Worm (Caenorhabditis elegans): ENCODE results near the gene agt-1.

Gene agt-1

ce11 chrIV:13318773-13319172 is 50.4 kb downstream of the agt-1 start (continued):
- TF ChIP-seq F37B4.10 (GFP tag; IDR thresholded peaks at IDR 0.05), result no peak
- peak in 1 of 2 experiments; percentile 54 for TF ChIP-seq let-607 (tag; optimal IDR thresholded peaks at IDR 0.05)
- TF ChIP-seq ceh-100 (GFP tag; IDR thresholded peaks at IDR 0.05), result no peak
- peak; percentile 76 for TF ChIP-seq chd-7 (tag; optimal IDR thresholded peaks at IDR 0.05)
- no peak for TF ChIP-seq Y53F4B.3 (GFP tag; IDR thresholded peaks at IDR 0.05)
- TF ChIP-seq hrde-1 (tag; optimal IDR thresholded peaks at IDR 0.05; ENCODE audit: borderline replicate concordance), result peak; percentile 36
- peak; percentile 46 for TF ChIP-seq mcd-1 (GFP tag; IDR thresholded peaks at IDR 0.05)
- TF ChIP-seq nhr-120 (GFP tag; IDR thresholded peaks at IDR 0.05), result no peak
- TF ChIP-seq ccch-3 (GFP tag; optimal IDR thresholded peaks at IDR 0.05), result no peak
- peak; percentile 60 for TF ChIP-seq atf-7 (tag; optimal IDR thresholded peaks at IDR 0.05)
- TF ChIP-seq let-526 (GFP tag; IDR thresholded peaks at IDR 0.05), result 0 out of 2 replicates have a peak, but pooled peaks have one; percentile 26
- TF ChIP-seq rpc-1 (optimal IDR thresholded peaks at IDR 0.05), result no peak
- no peak for TF ChIP-seq rpc-1 (tag; optimal IDR thresholded peaks at IDR 0.05)
- no peak for TF ChIP-seq nfya-2 (GFP tag; IDR thresholded peaks at IDR 0.05)
- TF ChIP-seq unc-62 (GFP tag; optimal IDR thresholded peaks at IDR 0.05), result no peak
- no peak for TF ChIP-seq sptf-2 (GFP tag; optimal IDR thresholded peaks at IDR 0.05)
- no peak for TF ChIP-seq T07F8.4 (tag; optimal IDR thresholded peaks at IDR 0.05)
- TF ChIP-seq madf-10 (tag; optimal IDR thresholded peaks at IDR 0.05), result peak; percentile 63
- peak; percentile 31 for TF ChIP-seq lin-54 (GFP tag; optimal IDR thresholded peaks at IDR 0.05)
- TF ChIP-seq F57C9.4 (tag; optimal IDR thresholded peaks at IDR 0.05), result no peak
- no peak for TF ChIP-seq nfya-1 (tag; optimal IDR thresholded peaks at IDR 0.05; ENCODE audit: borderline replicate concordance, insufficient read depth)
- TF ChIP-seq unc-130 (GFP tag; optimal IDR thresholded peaks at IDR 0.05), result no peak
- TF ChIP-seq sdz-38 (tag; optimal IDR thresholded peaks at IDR 0.05), result no peak
- 0 out of 2 replicates have a peak, but pooled peaks have one; percentile 14 for TF ChIP-seq F33H1.4 (GFP tag; IDR thresholded peaks at IDR 0.05)
- no peak for TF ChIP-seq lin-35 (GFP tag; optimal IDR thresholded peaks at IDR 0.05)
- no peak for TF ChIP-seq madf-8 (GFP tag; conservative IDR thresholded peaks at IDR 0.05)
- TF ChIP-seq snpc-3.4 (tag; optimal IDR thresholded peaks at IDR 0.05), result no peak
- no peak for TF ChIP-seq B0261.1 (tag; optimal IDR thresholded peaks at IDR 0.05)
- no peak for TF ChIP-seq mxl-1 (tag; optimal IDR thresholded peaks at IDR 0.05)
- no peak for TF ChIP-seq ceh-40 (GFP tag; IDR thresholded peaks at IDR 0.05)
- TF ChIP-seq ztf-25 (GFP tag; IDR thresholded peaks at IDR 0.05), result no peak
- TF ChIP-seq nhr-27 (tag; optimal IDR thresholded peaks at IDR 0.05), result no peak
- TF ChIP-seq repo-1 (tag; optimal IDR thresholded peaks at IDR 0.05), result peak; percentile 85
- TF ChIP-seq cebp-1 (GFP tag; IDR thresholded peaks at IDR 0.05), result peak; percentile 67
- TF ChIP-seq cebp-1 (tag; optimal IDR thresholded peaks at IDR 0.05), result peak; percentile 74
- TF ChIP-seq F22D6.2 (tag; optimal IDR thresholded peaks at IDR 0.05), result no peak
- no peak for TF ChIP-seq hlh-12 (tag; optimal IDR thresholded peaks at IDR 0.05)
